Fruit fly (Drosophila melanogaster): ENCODE data around the gene ALiX.

- TF ChIP-seq fd85E (GFP tag; optimal IDR thresholded peaks at IDR 0.05) (no peak), Ets21C (GFP tag; optimal IDR thresholded peaks at IDR 0.05) (no peak), dac (GFP tag; optimal IDR thresholded peaks at IDR 0.05) (no peak), CG6854 (GFP tag; optimal IDR thresholded peaks at IDR 0.05) (no peak), salr (GFP tag; optimal IDR thresholded peaks at IDR 0.05) (no peak), fd59A (GFP tag; optimal IDR thresholded peaks at IDR 0.05) (no peak), CG6808 (GFP tag; optimal IDR thresholded peaks at IDR 0.05) (no peak), Met (GFP tag; optimal IDR thresholded peaks at IDR 0.05) (no peak), Hr38 (GFP tag; optimal IDR thresholded peaks at IDR 0.05) (no peak), esn (GFP tag; optimal IDR thresholded peaks at IDR 0.05) (no peak), lz (GFP tag; optimal IDR thresholded peaks at IDR 0.05) (no peak), CG6163 (GFP tag; IDR thresholded peaks at IDR 0.05) (no peak)
These were observed 40.8 kb upstream of the ALiX start for dm6 chr3R:27740692-27741091.

Data from whole organism, prepupa.